Fruit fly (Drosophila melanogaster) whole organism, embryonic: Measurements from ENCODE around the gene CG5810.

Source experiments
- CG12659 ChIP-seq: fragments of 200-800 bp; sonication (Bioruptor generic); optimal IDR thresholded peaks from 3 replicates; lab custom pipeline; 2017; ENCODE audit warnings: mild to moderate bottlenecking, missing biosample characterization, missing genetic modification reagents, missing genetic modification characterization
- CG14667 ChIP-seq: fragments of 200-800 bp; sonication (Bioruptor generic); IDR thresholded peaks from 2 replicates; pipeline ENCODE4 v1.3.6; 2022; ENCODE audit warnings: missing biosample characterization, missing genetic modification characterization
- CG16815 ChIP-seq: fragments of 200-800 bp; sonication (Bioruptor generic); optimal IDR thresholded peaks from 3 replicates; lab custom pipeline; 2017; ENCODE audit warnings: missing biosample characterization, mild to moderate bottlenecking, missing genetic modification characterization
- CG17802 ChIP-seq: fragments of 200-800 bp; sonication (Bioruptor generic); optimal IDR thresholded peaks from 2 replicates; lab custom pipeline; 2018; ENCODE audit warnings: missing biosample characterization, mild to moderate bottlenecking, missing genetic modification characterization, moderate library complexity
- CG1792 ChIP-seq: fragments of 200-800 bp; sonication (Bioruptor generic); optimal IDR thresholded peaks from 2 replicates; lab custom pipeline; 2016; ENCODE audit warnings: missing biosample characterization, missing genetic modification characterization
- CG32532 ChIP-seq: fragments of 200-800 bp; sonication (Bioruptor generic); IDR thresholded peaks from 2 replicates; pipeline ENCODE4 v1.3.6; 2022; ENCODE audit warnings: missing biosample characterization, missing genetic modification characterization
- CG32767 ChIP-seq: fragments of 200-800 bp; sonication (Bioruptor generic); IDR thresholded peaks from 2 replicates; pipeline ENCODE4 v1.3.6; 2022; ENCODE audit warnings: missing biosample characterization, missing genetic modification characterization
- CG4328 ChIP-seq: fragments of 200-800 bp; sonication (Bioruptor generic); optimal IDR thresholded peaks from 3 replicates; lab custom pipeline; 2017; ENCODE audit warnings: missing biosample characterization, missing genetic modification reagents, missing genetic modification characterization
- CG6689 ChIP-seq: fragments of 200-800 bp; sonication (Bioruptor generic); IDR thresholded peaks from 2 replicates; pipeline ENCODE4 v1.3.6; 2022; ENCODE audit warnings: missing biosample characterization, missing genetic modification characterization
- CG7556 ChIP-seq: fragments of 200-800 bp; sonication (Bioruptor generic); optimal IDR thresholded peaks from 2 replicates; lab custom pipeline; 2017; ENCODE audit warnings: missing biosample characterization, mild to moderate bottlenecking, missing genetic modification characterization
- CG7839 ChIP-seq: fragments of 200-800 bp; sonication (Bioruptor generic); optimal IDR thresholded peaks from 3 replicates; lab custom pipeline; 2018; ENCODE audit warnings: missing biosample characterization, mild to moderate bottlenecking, missing genetic modification characterization, moderate library complexity
- CG9437 ChIP-seq: fragments of 200-800 bp; sonication (Bioruptor generic); optimal IDR thresholded peaks from 2 replicates; lab custom pipeline; 2018; ENCODE audit warnings: missing biosample characterization, mild to moderate bottlenecking, missing genetic modification characterization
- CrebB ChIP-seq: fragments of 200-800 bp; sonication (Bioruptor generic); optimal IDR thresholded peaks from 3 replicates; lab custom pipeline; 2018; ENCODE audit warnings: missing biosample characterization, mild to moderate bottlenecking, missing genetic modification characterization
- Deaf1 ChIP-seq: fragments of 200-800 bp; optimal IDR thresholded peaks from 3 replicates; lab custom pipeline; 2019; ENCODE audit warnings: missing biosample characterization, mild to moderate bottlenecking, missing genetic modification characterization, moderate library complexity
- Dek ChIP-seq: fragments of 200-800 bp; sonication (Bioruptor generic); optimal IDR thresholded peaks from 3 replicates; lab custom pipeline; 2019; ENCODE audit warnings: missing biosample characterization, mild to moderate bottlenecking, missing genetic modification characterization, moderate library complexity
- Dfd ChIP-seq, 2 experiments: fragments of >200 bp; optimal IDR thresholded peaks; 2 replicates each; lab custom pipeline; 2017; ENCODE audit warnings: missing biosample characterization in 2 of 2, missing genetic modification characterization in 2 of 2
- HHEX ChIP-seq: fragments of 200-800 bp; sonication (Bioruptor generic); optimal IDR thresholded peaks from 3 replicates; lab custom pipeline; 2017; ENCODE audit warnings: missing biosample characterization, mild to moderate bottlenecking, missing genetic modification characterization, missing genetic modification reagents
- Oli ChIP-seq: fragments of 200-800 bp; sonication (Bioruptor generic); optimal IDR thresholded peaks from 2 replicates; lab custom pipeline; 2018; ENCODE audit warnings: missing biosample characterization, mild to moderate bottlenecking, missing genetic modification characterization, moderate library complexity
- Rfx ChIP-seq: fragments of 200-800 bp; sonication (Bioruptor generic); IDR thresholded peaks from 2 replicates; pipeline ENCODE4 v1.3.6; 2022; ENCODE audit warnings: missing biosample characterization, missing genetic modification characterization
- Side ChIP-seq: fragments of 200-800 bp; sonication (Bioruptor generic); optimal IDR thresholded peaks from 2 replicates; lab custom pipeline; 2016; ENCODE audit warnings: missing biosample characterization, missing genetic modification characterization
- Sox102F ChIP-seq: fragments of 200-800 bp; sonication (Bioruptor generic); optimal IDR thresholded peaks from 2 replicates; lab custom pipeline; 2018; ENCODE audit warnings: missing biosample characterization, mild to moderate bottlenecking, missing genetic modification characterization, moderate library complexity
- abd-A ChIP-seq: fragments of 200-800 bp; sonication (Bioruptor generic); optimal IDR thresholded peaks from 3 replicates; lab custom pipeline; 2019; ENCODE audit warnings: missing biosample characterization, mild to moderate bottlenecking, missing genetic modification characterization, moderate library complexity
- ase ChIP-seq: fragments of 200-800 bp; sonication (Bioruptor generic); IDR thresholded peaks from 3 replicates; pipeline ENCODE4 v1.3.6; 2022; ENCODE audit warnings: missing biosample characterization, missing genetic modification characterization
- bcd ChIP-seq: fragments of 200-800 bp; sonication (Bioruptor generic); optimal IDR thresholded peaks from 2 replicates; lab custom pipeline; 2017; ENCODE audit warnings: missing biosample characterization, mild to moderate bottlenecking, missing genetic modification characterization
- croc ChIP-seq: fragments of 200-800 bp; sonication (Bioruptor generic); conservative IDR thresholded peaks from 3 replicates; pipeline ENCODE4 v1.3.6; 2022; ENCODE audit warnings: missing biosample characterization, missing genetic modification characterization
- crol ChIP-seq: fragments of 200-800 bp; sonication (Bioruptor generic); IDR thresholded peaks from 2 replicates; pipeline ENCODE4 v1.3.6; 2022; ENCODE audit warnings: missing biosample characterization, missing genetic modification characterization
- dpn ChIP-seq, 2 experiments: fragments of 200-800 bp; sonication (Bioruptor generic); optimal IDR thresholded peaks; 3 replicates each; lab custom pipeline; 2016; ENCODE audit warnings: missing biosample characterization in 2 of 2, missing genetic modification characterization in 2 of 2
- exex ChIP-seq: fragments of 200-800 bp; sonication (Bioruptor generic); optimal IDR thresholded peaks from 4 replicates; lab custom pipeline; 2018; ENCODE audit warnings: missing biosample characterization, mild to moderate bottlenecking, missing genetic modification characterization, moderate library complexity
- gem ChIP-seq: fragments of 200-800 bp; sonication (Bioruptor generic); optimal IDR thresholded peaks from 2 replicates; lab custom pipeline; 2019; ENCODE audit warnings: missing biosample characterization, mild to moderate bottlenecking, missing genetic modification characterization, moderate library complexity
- grau ChIP-seq: fragments of 200-800 bp; optimal IDR thresholded peaks from 3 replicates; lab custom pipeline; 2019; ENCODE audit warnings: missing biosample characterization, mild to moderate bottlenecking, missing genetic modification characterization, moderate library complexity
- gsb ChIP-seq: fragments of 200-800 bp; sonication (Bioruptor generic); IDR thresholded peaks from 2 replicates; pipeline ENCODE4 v1.3.6; 2022; ENCODE audit warnings: missing biosample characterization, missing genetic modification characterization
- hb ChIP-seq: fragments of 200-800 bp; sonication (Bioruptor generic); IDR thresholded peaks from 3 replicates; pipeline ENCODE4 v1.3.6; 2022; ENCODE audit warnings: missing biosample characterization, missing genetic modification characterization; ENCODE audit not compliant: partially characterized antibody
- lilli ChIP-seq: fragments of 200-800 bp; sonication (Bioruptor generic); optimal IDR thresholded peaks from 3 replicates; lab custom pipeline; 2016; ENCODE audit warnings: missing biosample characterization, missing genetic modification characterization
- lola ChIP-seq, 3 experiments: fragments of >200 bp in 2 of 3; fragments of 200-800 bp in 1 of 3; sonication (Bioruptor generic) in 1 of 3; optimal IDR thresholded peaks; 2 replicates each; lab custom pipeline; 2017 to 2019; ENCODE audit warnings: missing biosample characterization in 3 of 3, missing genetic modification characterization in 3 of 3, mild to moderate bottlenecking in 1 of 3, moderate library complexity in 1 of 3
- mirr ChIP-seq: fragments of 200-800 bp; sonication (Bioruptor generic); optimal IDR thresholded peaks from 3 replicates; lab custom pipeline; 2018; ENCODE audit warnings: missing biosample characterization, mild to moderate bottlenecking, missing genetic modification characterization
- peb ChIP-seq: fragments of 200-800 bp; sonication (Bioruptor generic); IDR thresholded peaks from 2 replicates; pipeline ENCODE4 v1.3.6; 2022; ENCODE audit warnings: missing biosample characterization, missing genetic modification characterization
- ranshi ChIP-seq: fragments of 200-800 bp; sonication (Bioruptor generic); IDR thresholded peaks from 2 replicates; pipeline ENCODE4 v1.3.6; 2022; ENCODE audit warnings: missing biosample characterization, missing genetic modification characterization
- rib ChIP-seq: fragments of 200-800 bp; sonication (Bioruptor generic); IDR thresholded peaks from 2 replicates; pipeline ENCODE4 v1.3.6; 2022; ENCODE audit warnings: missing biosample characterization, missing genetic modification characterization
- schlank ChIP-seq: fragments of 200-800 bp; sonication (Bioruptor generic); optimal IDR thresholded peaks from 2 replicates; lab custom pipeline; 2018; ENCODE audit warnings: missing biosample characterization, mild to moderate bottlenecking, missing genetic modification characterization
- slbo ChIP-seq: fragments of 200-800 bp; sonication (Bioruptor generic); IDR thresholded peaks from 2 replicates; pipeline ENCODE4 v1.3.6; 2022; ENCODE audit warnings: missing biosample characterization, missing genetic modification characterization
- slp2 ChIP-seq: fragments of 200-800 bp; sonication (Bioruptor generic); optimal IDR thresholded peaks from 2 replicates; lab custom pipeline; 2016; ENCODE audit warnings: missing biosample characterization, missing genetic modification characterization
- sob ChIP-seq: fragments of 200-800 bp; sonication (Bioruptor generic); IDR thresholded peaks from 2 replicates; pipeline ENCODE4 v1.3.6; 2022; ENCODE audit warnings: missing biosample characterization, missing genetic modification characterization
- sr ChIP-seq: fragments of 200-800 bp; sonication (Bioruptor generic); IDR thresholded peaks from 3 replicates; pipeline ENCODE4 v1.3.6; 2022; ENCODE audit warnings: missing biosample characterization, missing genetic modification characterization
- tgo ChIP-seq: fragments of 200-800 bp; sonication (Bioruptor generic); IDR thresholded peaks from 3 replicates; pipeline ENCODE4 v1.3.6; 2022; ENCODE audit warnings: missing biosample characterization, missing genetic modification characterization
- trem ChIP-seq: fragments of 200-800 bp; optimal IDR thresholded peaks from 3 replicates; lab custom pipeline; 2019; ENCODE audit warnings: missing biosample characterization, mild to moderate bottlenecking, missing genetic modification characterization, moderate library complexity
- vnd ChIP-seq: fragments of 200-800 bp; sonication (Bioruptor generic); IDR thresholded peaks from 3 replicates; pipeline ENCODE4 v1.3.6; 2022; ENCODE audit warnings: missing biosample characterization, missing genetic modification characterization; ENCODE audit not compliant: partially characterized antibody
- wdn ChIP-seq: fragments of 200-800 bp; sonication (Bioruptor generic); IDR thresholded peaks from 2 replicates; pipeline ENCODE4 v1.3.6; 2022; ENCODE audit warnings: missing biosample characterization, missing genetic modification characterization

Gene CG5810

DNA sequence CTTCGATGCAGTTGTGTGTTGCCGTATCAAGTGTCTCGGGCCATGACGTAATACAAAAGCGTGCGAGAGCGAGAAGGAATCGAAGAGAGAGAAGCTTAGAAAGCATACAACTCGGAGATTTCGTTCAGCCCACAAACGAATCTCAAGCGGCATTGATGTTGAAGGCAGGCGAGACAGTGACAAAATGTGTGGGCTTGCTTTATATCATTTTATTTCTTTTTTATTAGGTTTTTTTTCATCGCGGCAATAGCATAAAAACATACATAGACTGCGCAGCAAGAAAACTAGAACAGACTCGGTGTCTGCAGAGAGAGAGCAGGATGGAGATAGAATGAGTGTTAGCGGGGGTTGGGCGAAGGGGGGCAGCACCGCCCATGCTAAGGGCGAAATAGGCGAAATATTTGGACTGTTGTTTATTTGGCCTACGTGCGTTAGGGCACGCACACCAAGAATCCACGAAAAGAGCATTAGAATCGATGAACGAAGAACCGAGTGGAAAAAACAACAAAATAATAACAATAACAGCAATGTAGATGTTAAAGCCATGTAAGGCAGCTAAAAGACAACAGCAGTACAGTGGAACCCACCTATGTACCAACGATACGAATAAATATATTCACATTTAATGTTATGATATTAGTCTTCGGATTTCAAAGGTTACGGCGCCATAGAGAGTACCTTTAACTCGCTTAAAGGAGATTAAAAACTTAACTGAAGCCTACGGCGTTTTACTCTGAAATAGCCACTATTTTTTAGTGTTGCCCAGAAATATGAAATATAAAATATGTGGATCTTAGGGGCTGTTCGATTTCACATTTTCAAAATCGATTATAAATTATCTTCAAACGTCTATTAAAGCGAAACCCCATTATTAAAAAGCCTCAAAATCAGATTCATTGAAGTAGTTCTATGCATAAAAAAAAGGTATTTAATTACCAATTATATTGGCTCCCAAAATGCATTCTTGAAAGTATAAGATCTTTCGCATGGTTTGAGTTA is 24.1 kb downstream of the CG5810 start (continued):
- TF ChIP-seq CG16815 (GFP tag; lab: Kevin White, UChicago) (peak; percentile 2), ase (0 out of 3 replicates have a peak, but pooled peaks have one; percentile 14), dpn (GFP tag; optimal IDR thresholded peaks at IDR 0.05; lab: Kevin White, UChicago) (peak in 1 of 2 experiments; percentile 27), grau (tag; lab: Kevin White, UChicago) (peak; percentile 85), HHEX (GFP tag; lab: Kevin White, UChicago) (peak; percentile 5), exex (tag; lab: Kevin White, UChicago) (no peak), CG7839 (tag; lab: Kevin White, UChicago) (peak; percentile 65), lilli (GFP tag; lab: Kevin White, UChicago) (peak; percentile 42), CG32532 (peak; percentile 63; the same call in 1 of the 2 replicates), peb (GFP tag; lab: Robert Waterston, UW) (no peak), CG17802 (tag; lab: Kevin White, UChicago) (no peak), trem (no peak), CG4328 (GFP tag; lab: Kevin White, UChicago) (no peak), tgo (GFP tag; lab: Robert Waterston, UW) (peak; percentile 45; the same call in 1 of the 3 replicates), abd-A (peak; percentile 99), CG9437 (GFP tag; lab: Kevin White, UChicago) (peak; percentile 37), crol (GFP tag; lab: Robert Waterston, UW) (peak; percentile 79), Rfx (GFP tag; lab: Robert Waterston, UW) (peak; percentile 51; the same call in 1 of the 2 replicates), sr (GFP tag; lab: Robert Waterston, UW) (peak; percentile 88), CG1792 (GFP tag; lab: Kevin White, UChicago) (no peak), wdn (GFP tag; lab: Robert Waterston, UW) (0 out of 2 replicates have a peak, but pooled peaks have one; percentile 41), hb (GFP tag; lab: Robert Waterston, UW) (no peak), CG6689 (peak; percentile 61), CG32767 (GFP tag; lab: Robert Waterston, UW) (0 out of 2 replicates have a peak, but pooled peaks have one; percentile 17), mirr (GFP tag; lab: Kevin White, UChicago) (peak; percentile 34), Deaf1 (peak; percentile 68), rib (GFP tag; lab: Robert Waterston, UW) (peak; percentile 64), gem (tag; lab: Kevin White, UChicago) (peak; percentile 72), schlank (tag; lab: Kevin White, UChicago) (no peak), gsb (GFP tag; lab: Robert Waterston, UW) (peak; percentile 40; the same call in 1 of the 2 replicates), croc (GFP tag; lab: Robert Waterston, UW) (peak; percentile 24; the same call in 1 of the 3 replicates), Side (GFP tag; lab: Kevin White, UChicago) (peak; percentile 0), sob (peak; percentile 52), Oli (tag; lab: Kevin White, UChicago) (peak; percentile 42), slp2 (GFP tag; lab: Kevin White, UChicago) (peak; percentile 33), CG14667 (GFP tag; lab: Robert Waterston, UW) (peak; percentile 44; the same call in 1 of the 2 replicates), CG12659 (peak; percentile 57), lola (GFP tag; optimal IDR thresholded peaks at IDR 0.05; lab: Kevin White, UChicago) (peak in 1 of 3 experiments; percentile 41), Dfd (GFP tag; optimal IDR thresholded peaks at IDR 0.05; lab: Kevin White, UChicago) (no peak), Sox102F (GFP tag; lab: Kevin White, UChicago) (peak; percentile 1), ranshi (GFP tag; lab: Robert Waterston, UW) (0 out of 2 replicates have a peak, but pooled peaks have one; percentile 54), CG7556 (GFP tag; lab: Kevin White, UChicago) (peak; percentile 82), slbo (GFP tag; lab: Robert Waterston, UW) (peak; percentile 70), bcd (GFP tag; lab: Kevin White, UChicago) (peak; percentile 30), vnd (GFP tag; lab: Robert Waterston, UW) (no peak), CrebB (tag; lab: Kevin White, UChicago) (no peak), Dek (tag; lab: Kevin White, UChicago) (peak; percentile 31)
